Fruit fly (Drosophila melanogaster) whole organism, embryonic: ENCODE data around the gene CG1231.
A peak's percentile ranks its signal among the peaks of the same experiment; 100 is the strongest.

Source experiments
- CG10274 ChIP-seq: fragments of 200-800 bp; sonication (Bioruptor generic); optimal IDR thresholded peaks from 3 replicates; lab custom pipeline; 2017; ENCODE audit warnings: missing biosample characterization, mild to moderate bottlenecking, missing genetic modification characterization
- CG11247 ChIP-seq: fragments of 200-800 bp; sonication (Bioruptor generic); IDR thresholded peaks from 2 replicates; pipeline ENCODE4 v1.3.6; 2022; ENCODE audit warnings: missing biosample characterization, missing genetic modification characterization
- CG11723 ChIP-seq: fragments of 200-800 bp; sonication (Bioruptor generic); optimal IDR thresholded peaks from 2 replicates; lab custom pipeline; 2017; ENCODE audit warnings: missing biosample characterization, mild to moderate bottlenecking, missing genetic modification characterization
- CG12219 ChIP-seq: fragments of 200-800 bp; sonication (Bioruptor generic); optimal IDR thresholded peaks from 3 replicates; lab custom pipeline; 2018; ENCODE audit warnings: missing biosample characterization, mild to moderate bottlenecking, missing genetic modification characterization
- CG12236 ChIP-seq: fragments of 200-800 bp; sonication (Bioruptor generic); optimal IDR thresholded peaks from 2 replicates; lab custom pipeline; 2016; ENCODE audit warnings: missing biosample characterization, missing genetic modification characterization
- CG12942 ChIP-seq: fragments of 200-800 bp; sonication (Bioruptor generic); optimal IDR thresholded peaks from 3 replicates; lab custom pipeline; 2016; ENCODE audit warnings: missing biosample characterization, missing genetic modification characterization
- CG13775 ChIP-seq: fragments of 200-800 bp; sonication (Bioruptor generic); optimal IDR thresholded peaks from 3 replicates; lab custom pipeline; 2017; ENCODE audit warnings: missing biosample characterization, mild to moderate bottlenecking, missing genetic modification characterization
- CG15011 ChIP-seq: fragments of 200-800 bp; sonication (Bioruptor generic); optimal IDR thresholded peaks from 3 replicates; lab custom pipeline; 2018; ENCODE audit warnings: missing biosample characterization, mild to moderate bottlenecking, missing genetic modification characterization
- CG1602 ChIP-seq: fragments of 200-800 bp; sonication (Bioruptor generic); optimal IDR thresholded peaks from 3 replicates; lab custom pipeline; 2016; ENCODE audit warnings: missing biosample characterization, missing genetic modification characterization
- CG18011 ChIP-seq: fragments of 200-800 bp; sonication (Bioruptor generic); optimal IDR thresholded peaks from 2 replicates; lab custom pipeline; 2017; ENCODE audit warnings: missing biosample characterization, missing genetic modification characterization, mild to moderate bottlenecking, moderate library complexity, missing genotype
- CG2875 ChIP-seq: fragments of 200-800 bp; sonication (Bioruptor generic); optimal IDR thresholded peaks from 2 replicates; lab custom pipeline; 2017; ENCODE audit warnings: missing biosample characterization, mild to moderate bottlenecking, missing genetic modification characterization, missing genetic modification reagents
- CG30020 ChIP-seq: fragments of 200-800 bp; optimal IDR thresholded peaks from 2 replicates; lab custom pipeline; 2019; ENCODE audit warnings: missing biosample characterization, mild to moderate bottlenecking, missing genetic modification characterization, moderate library complexity
- CG30403 ChIP-seq: fragments of 200-800 bp; sonication (Bioruptor generic); optimal IDR thresholded peaks from 3 replicates; lab custom pipeline; 2016; ENCODE audit warnings: missing biosample characterization, missing genetic modification characterization
- CG32532 ChIP-seq: fragments of 200-800 bp; sonication (Bioruptor generic); IDR thresholded peaks from 2 replicates; pipeline ENCODE4 v1.3.6; 2022; ENCODE audit warnings: missing biosample characterization, missing genetic modification characterization
- CG3281 ChIP-seq: fragments of 200-800 bp; sonication (Bioruptor generic); optimal IDR thresholded peaks from 3 replicates; lab custom pipeline; 2017; ENCODE audit warnings: missing biosample characterization, mild to moderate bottlenecking, missing genetic modification characterization
- CG34422 ChIP-seq: fragments of 200-800 bp; sonication (Bioruptor generic); IDR thresholded peaks from 3 replicates; pipeline ENCODE4 v1.3.6; 2022; ENCODE audit warnings: missing biosample characterization, missing genetic modification characterization
- CG4707 ChIP-seq: fragments of 200-800 bp; sonication (Bioruptor generic); optimal IDR thresholded peaks from 2 replicates; lab custom pipeline; 2018; ENCODE audit warnings: missing biosample characterization, mild to moderate bottlenecking, missing genetic modification characterization, moderate library complexity
- CG4854 ChIP-seq: fragments of 200-800 bp; sonication (Bioruptor generic); optimal IDR thresholded peaks from 2 replicates; lab custom pipeline; 2016; ENCODE audit warnings: missing biosample characterization, missing genetic modification characterization, inconsistent platforms
- CG7839 ChIP-seq: fragments of 200-800 bp; sonication (Bioruptor generic); optimal IDR thresholded peaks from 3 replicates; lab custom pipeline; 2018; ENCODE audit warnings: missing biosample characterization, mild to moderate bottlenecking, missing genetic modification characterization, moderate library complexity
- CG8089 ChIP-seq: fragments of 200-800 bp; sonication (Bioruptor generic); optimal IDR thresholded peaks from 3 replicates; lab custom pipeline; 2016; ENCODE audit warnings: missing biosample characterization, missing genetic modification characterization
- CG9797 ChIP-seq: fragments of 200-800 bp; sonication (Bioruptor generic); optimal IDR thresholded peaks from 3 replicates; lab custom pipeline; 2018; ENCODE audit warnings: missing biosample characterization, mild to moderate bottlenecking, missing genetic modification characterization
- CHES-1-like ChIP-seq: fragments of 200-800 bp; sonication (Bioruptor generic); optimal IDR thresholded peaks from 2 replicates; lab custom pipeline; 2016; ENCODE audit warnings: missing biosample characterization, missing genetic modification characterization
- Camta ChIP-seq: fragments of 200-800 bp; sonication (Bioruptor generic); optimal IDR thresholded peaks from 2 replicates; lab custom pipeline; 2016; ENCODE audit warnings: missing biosample characterization, missing genetic modification characterization
- D19A ChIP-seq: fragments of 200-800 bp; optimal IDR thresholded peaks from 3 replicates; lab custom pipeline; 2019; ENCODE audit warnings: missing biosample characterization, mild to moderate bottlenecking, missing genetic modification characterization, moderate library complexity
- Dip2 ChIP-seq: fragments of 200-800 bp; sonication (Bioruptor generic); IDR thresholded peaks from 2 replicates; pipeline ENCODE4 v1.3.6; 2022; ENCODE audit warnings: missing biosample characterization, missing genetic modification characterization
- Hr51 ChIP-seq, 2 experiments: fragments of 200-800 bp; sonication (Bioruptor generic); optimal IDR thresholded peaks; 2 replicates in 1 of 2; 3 replicates in 1 of 2; lab custom pipeline; 2016 to 2018; ENCODE audit warnings: missing biosample characterization in 2 of 2, missing genetic modification characterization in 2 of 2, mild to moderate bottlenecking in 1 of 2, moderate library complexity in 1 of 2
- Jarid2 ChIP-seq: fragments of 200-800 bp; sonication (Bioruptor generic); optimal IDR thresholded peaks from 3 replicates; lab custom pipeline; 2017; ENCODE audit warnings: mild to moderate bottlenecking, missing biosample characterization, missing genetic modification reagents, missing genetic modification characterization
- Rfx ChIP-seq: fragments of 200-800 bp; sonication (Bioruptor generic); IDR thresholded peaks from 2 replicates; pipeline ENCODE4 v1.3.6; 2022; ENCODE audit warnings: missing biosample characterization, missing genetic modification characterization
- Rx ChIP-seq: fragments of 200-800 bp; sonication (Bioruptor generic); IDR thresholded peaks from 2 replicates; pipeline ENCODE4 v1.3.6; 2022; ENCODE audit warnings: missing biosample characterization, missing genetic modification characterization
- Sox100B ChIP-seq: fragments of 200-800 bp; sonication (Bioruptor generic); optimal IDR thresholded peaks from 3 replicates; lab custom pipeline; 2018; ENCODE audit warnings: missing biosample characterization, mild to moderate bottlenecking, missing genetic modification characterization
- Tbp ChIP-seq: fragments of >200 bp; optimal IDR thresholded peaks from 2 replicates; lab custom pipeline; 2018; ENCODE audit warnings: missing biosample characterization, missing genetic modification characterization
- abd-A ChIP-seq: fragments of 200-800 bp; sonication (Bioruptor generic); optimal IDR thresholded peaks from 3 replicates; lab custom pipeline; 2019; ENCODE audit warnings: missing biosample characterization, mild to moderate bottlenecking, missing genetic modification characterization, moderate library complexity
- ac ChIP-seq: fragments of 200-800 bp; sonication (Bioruptor generic); optimal IDR thresholded peaks from 3 replicates; lab custom pipeline; 2017; ENCODE audit warnings: missing biosample characterization, mild to moderate bottlenecking, missing genetic modification characterization
- al ChIP-seq: fragments of 200-800 bp; sonication (Bioruptor generic); IDR thresholded peaks from 2 replicates; pipeline ENCODE4 v1.3.6; 2022; ENCODE audit warnings: missing biosample characterization, missing genetic modification characterization
- ase ChIP-seq: fragments of 200-800 bp; sonication (Bioruptor generic); IDR thresholded peaks from 3 replicates; pipeline ENCODE4 v1.3.6; 2022; ENCODE audit warnings: missing biosample characterization, missing genetic modification characterization
- ato ChIP-seq: fragments of 200-800 bp; sonication (Bioruptor generic); IDR thresholded peaks from 2 replicates; pipeline ENCODE4 v1.3.6; 2022; ENCODE audit warnings: missing biosample characterization, missing genetic modification characterization; ENCODE audit not compliant: partially characterized antibody
- bcd ChIP-seq: fragments of 200-800 bp; sonication (Bioruptor generic); optimal IDR thresholded peaks from 2 replicates; lab custom pipeline; 2017; ENCODE audit warnings: missing biosample characterization, mild to moderate bottlenecking, missing genetic modification characterization
- dm ChIP-seq: fragments of 200-800 bp; sonication (Bioruptor generic); optimal IDR thresholded peaks from 3 replicates; lab custom pipeline; 2016; ENCODE audit warnings: missing biosample characterization, missing genetic modification characterization
- gcm ChIP-seq: fragments of 200-800 bp; sonication (Bioruptor generic); optimal IDR thresholded peaks from 2 replicates; lab custom pipeline; 2019; ENCODE audit warnings: missing biosample characterization, mild to moderate bottlenecking, missing genetic modification characterization, moderate library complexity
- gro ChIP-seq: fragments of 200-800 bp; sonication (Bioruptor generic); optimal IDR thresholded peaks from 2 replicates; lab custom pipeline; 2016; ENCODE audit warnings: missing biosample characterization, missing genetic modification characterization
- insv ChIP-seq, 2 experiments: fragments of 200-800 bp; sonication (Bioruptor generic); optimal IDR thresholded peaks; 3 replicates each; lab custom pipeline; 2016 to 2018; ENCODE audit warnings: missing biosample characterization in 2 of 2, missing genetic modification characterization in 2 of 2
- inv ChIP-seq: fragments of 200-800 bp; sonication (Bioruptor generic); IDR thresholded peaks from 2 replicates; pipeline ENCODE4 v1.3.6; 2022; ENCODE audit warnings: missing biosample characterization, missing genetic modification characterization; ENCODE audit not compliant: partially characterized antibody
- ranshi ChIP-seq: fragments of 200-800 bp; sonication (Bioruptor generic); IDR thresholded peaks from 2 replicates; pipeline ENCODE4 v1.3.6; 2022; ENCODE audit warnings: missing biosample characterization, missing genetic modification characterization
- seq ChIP-seq: fragments of 200-800 bp; sonication (Bioruptor generic); IDR thresholded peaks from 2 replicates; pipeline ENCODE4 v1.3.6; 2022; ENCODE audit warnings: missing biosample characterization, missing genetic modification characterization
- slp2 ChIP-seq: fragments of 200-800 bp; sonication (Bioruptor generic); optimal IDR thresholded peaks from 2 replicates; lab custom pipeline; 2016; ENCODE audit warnings: missing biosample characterization, missing genetic modification characterization
- sr ChIP-seq: fragments of 200-800 bp; sonication (Bioruptor generic); IDR thresholded peaks from 3 replicates; pipeline ENCODE4 v1.3.6; 2022; ENCODE audit warnings: missing biosample characterization, missing genetic modification characterization
- trem ChIP-seq: fragments of 200-800 bp; optimal IDR thresholded peaks from 3 replicates; lab custom pipeline; 2019; ENCODE audit warnings: missing biosample characterization, mild to moderate bottlenecking, missing genetic modification characterization, moderate library complexity
- vvl ChIP-seq: fragments of 200-800 bp; sonication (Bioruptor generic); IDR thresholded peaks from 2 replicates; pipeline ENCODE4 v1.3.6; 2022; ENCODE audit warnings: missing biosample characterization, missing genetic modification characterization
- wor ChIP-seq: fragments of 200-800 bp; sonication (Bioruptor generic); IDR thresholded peaks from 2 replicates; pipeline ENCODE4 v1.3.6; 2022; ENCODE audit warnings: missing biosample characterization, missing genetic modification characterization

CG1231 gene

DNA sequence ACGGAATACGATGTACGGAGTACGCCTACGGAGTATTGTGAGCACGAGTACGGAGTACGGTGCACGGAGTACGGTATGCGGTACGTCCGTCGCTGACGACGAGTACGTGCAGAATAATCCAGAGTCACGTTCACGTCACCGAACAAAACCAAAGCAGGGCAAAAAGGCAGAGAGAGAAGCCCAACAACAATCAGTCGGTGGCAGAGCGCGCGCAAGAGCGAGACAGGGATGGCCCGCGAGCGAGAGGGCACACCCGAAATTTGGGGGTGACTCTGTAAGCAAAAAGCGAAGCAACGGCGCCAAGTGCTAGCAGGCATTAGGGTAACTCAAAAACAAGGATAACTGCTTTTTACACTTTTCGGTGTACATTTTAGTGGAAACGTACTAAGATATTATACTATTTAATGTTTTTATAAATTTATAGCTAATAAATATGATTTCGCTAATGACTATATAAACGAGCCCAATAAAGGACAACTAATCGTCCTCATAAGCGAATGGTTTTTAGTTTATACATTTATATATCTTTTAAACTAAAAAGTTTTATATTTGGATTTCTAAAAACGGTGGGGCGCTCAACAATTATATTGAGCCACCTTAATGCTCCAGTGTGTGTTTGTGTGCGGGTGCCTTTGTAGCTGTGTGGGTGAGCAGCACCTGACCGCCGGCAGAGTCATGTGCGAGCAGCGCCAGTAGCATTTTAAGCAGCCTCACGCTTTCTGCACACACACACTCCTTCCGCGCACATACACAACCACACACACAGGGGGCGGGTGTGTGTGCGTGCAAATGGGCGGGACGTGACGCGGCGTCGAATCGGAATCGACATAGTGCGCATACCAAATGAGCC, 21.2 kb downstream of the CG1231 start (continued):
- peak; percentile 69 for TF ChIP-seq CG12942 (GFP tag; lab: Kevin White, UChicago)
- TF ChIP-seq gcm (GFP tag; lab: Kevin White, UChicago) = peak; percentile 92
- peak; percentile 94 for TF ChIP-seq CG7839 (tag; lab: Kevin White, UChicago)
- peak; percentile 70 for TF ChIP-seq CG4707 (GFP tag; lab: Kevin White, UChicago)
- peak; percentile 38; the same call in 1 of the 3 replicates for TF ChIP-seq ase (GFP tag; lab: Robert Waterston, UW)
- TF ChIP-seq D19A (tag; lab: Kevin White, UChicago) = peak; percentile 89
- no peak for TF ChIP-seq gro
- TF ChIP-seq CG11723 (GFP tag; lab: Kevin White, UChicago) = peak; percentile 87
- peak; percentile 86 for TF ChIP-seq trem (tag; lab: Kevin White, UChicago)
- TF ChIP-seq CG13775 (GFP tag; lab: Kevin White, UChicago) = peak; percentile 86
- peak; percentile 78 for TF ChIP-seq CG18011 (GFP tag; lab: Kevin White, UChicago)
- TF ChIP-seq CG12236 = no peak
- TF ChIP-seq Rfx = peak; percentile 79
- TF ChIP-seq CG9797 (GFP tag; lab: Kevin White, UChicago) = peak; percentile 18
- peak in 1 of 2 experiments; percentile 67 for TF ChIP-seq insv (GFP tag; optimal IDR thresholded peaks at IDR 0.05; lab: Kevin White, UChicago)
- TF ChIP-seq CG10274 (GFP tag; lab: Kevin White, UChicago) = peak; percentile 71
- TF ChIP-seq CG32532 (GFP tag; lab: Robert Waterston, UW) = peak; percentile 80
- TF ChIP-seq vvl (GFP tag; lab: Robert Waterston, UW) = peak; percentile 46; the same call in 1 of the 2 replicates
- peak; percentile 87 for TF ChIP-seq ac (GFP tag; lab: Kevin White, UChicago)
- TF ChIP-seq Hr51 (GFP tag; optimal IDR thresholded peaks at IDR 0.05; lab: Kevin White, UChicago) = peak; percentile 26 to 93
- peak; percentile 85 for TF ChIP-seq CG2875
- peak; percentile 78 for TF ChIP-seq ranshi
- TF ChIP-seq seq (GFP tag; lab: Robert Waterston, UW) = peak; percentile 78
- peak; percentile 63; the same call in 1 of the 2 replicates for TF ChIP-seq wor (GFP tag; lab: Robert Waterston, UW)
- no peak for TF ChIP-seq Jarid2
- TF ChIP-seq bcd = peak; percentile 90
- TF ChIP-seq CG15011 (GFP tag; lab: Kevin White, UChicago) = peak; percentile 83
- no peak for TF ChIP-seq Dip2 (GFP tag; lab: Robert Waterston, UW)
- TF ChIP-seq dm = no peak
- TF ChIP-seq CG12219 = peak; percentile 73
- TF ChIP-seq CHES-1-like (GFP tag; lab: Kevin White, UChicago) = no peak
- peak; percentile 48; the same call in 1 of the 2 replicates for TF ChIP-seq al
- peak; percentile 96 for TF ChIP-seq CG3281 (GFP tag; lab: Kevin White, UChicago)
- no peak for TF ChIP-seq sr
- TF ChIP-seq CG30020 (tag; lab: Kevin White, UChicago) = peak; percentile 71
- peak; percentile 90 for TF ChIP-seq CG30403
- peak; percentile 54 for TF ChIP-seq Rx (GFP tag; lab: Robert Waterston, UW)
- TF ChIP-seq inv (GFP tag; lab: Robert Waterston, UW) = no peak
- no peak for TF ChIP-seq CG34422 (GFP tag; lab: Robert Waterston, UW)
- peak; percentile 76 for TF ChIP-seq CG1602
- no peak for TF ChIP-seq Tbp (GFP tag; lab: Kevin White, UChicago)
- TF ChIP-seq Camta (GFP tag; lab: Kevin White, UChicago) = no peak
- peak; percentile 95 for TF ChIP-seq Sox100B (GFP tag; lab: Kevin White, UChicago)
- no peak for TF ChIP-seq abd-A (tag; lab: Kevin White, UChicago)
- no peak; the same call in 1 of the 2 replicates for TF ChIP-seq ato (GFP tag; lab: Robert Waterston, UW)
- no peak for TF ChIP-seq CG8089 (GFP tag; lab: Kevin White, UChicago)
- peak; percentile 18 for TF ChIP-seq CG4854 (GFP tag; lab: Kevin White, UChicago)
- peak; percentile 12 for TF ChIP-seq slp2
- peak; percentile 55; the same call in 1 of the 2 replicates for TF ChIP-seq CG11247
